Worm (Caenorhabditis elegans) whole organism, young adult: Measurements from ENCODE around the gene M04D8.4.

Experiments used
- Y53F4B.3 ChIP-seq: fragments of 200-800 bp; sonication (Bioruptor generic); IDR thresholded peaks from 2 replicates; pipeline ENCODE4 v1.3.6; 2022; ENCODE audit warnings: missing genetic modification reagents, missing genetic modification characterization, missing compliant biosample characterization
- Y56A3A.18 ChIP-seq: fragments of 200-800 bp; sonication (Bioruptor generic); IDR thresholded peaks from 2 replicates; pipeline ENCODE4 v1.3.6; 2022; ENCODE audit warnings: missing genetic modification reagents, missing genetic modification characterization, missing compliant biosample characterization
- Y79H2A.3 ChIP-seq: fragments of 200-800 bp; sonication (Bioruptor generic); conservative IDR thresholded peaks from 2 replicates; pipeline ENCODE4 v1.3.6; 2022; ENCODE audit warnings: missing genetic modification reagents, missing genetic modification characterization, missing compliant biosample characterization
- ceh-100 ChIP-seq: fragments of 200-800 bp; sonication (Bioruptor generic); IDR thresholded peaks from 2 replicates; pipeline ENCODE4 v1.3.6; 2022; ENCODE audit warnings: missing genetic modification reagents, missing genetic modification characterization, missing compliant biosample characterization
- lsl-1 ChIP-seq: fragments of 200-800 bp; sonication (Bioruptor generic); optimal IDR thresholded peaks from 2 replicates; lab custom pipeline; 2018; ENCODE audit warnings: mild to moderate bottlenecking, missing genetic modification characterization, moderate library complexity, missing compliant biosample characterization
- rpc-1 ChIP-seq, 2 experiments: fragments of 150-350 bp in 1 of 2; sonication (generic microtip) in 1 of 2; optimal IDR thresholded peaks; 2 replicates each; lab custom pipeline; 2014 to 2018; ENCODE audit warnings: missing biosample characterization in 1 of 2, missing genetic modification characterization in 1 of 2, missing genetic modification reagents in 1 of 2, missing genotype in 1 of 2
- unc-62 ChIP-seq: fragments of 150-350 bp; optimal IDR thresholded peaks from 2 replicates; lab custom pipeline; 2014; ENCODE audit warnings: missing biosample characterization, missing genetic modification reagents, missing genetic modification characterization

DNA sequence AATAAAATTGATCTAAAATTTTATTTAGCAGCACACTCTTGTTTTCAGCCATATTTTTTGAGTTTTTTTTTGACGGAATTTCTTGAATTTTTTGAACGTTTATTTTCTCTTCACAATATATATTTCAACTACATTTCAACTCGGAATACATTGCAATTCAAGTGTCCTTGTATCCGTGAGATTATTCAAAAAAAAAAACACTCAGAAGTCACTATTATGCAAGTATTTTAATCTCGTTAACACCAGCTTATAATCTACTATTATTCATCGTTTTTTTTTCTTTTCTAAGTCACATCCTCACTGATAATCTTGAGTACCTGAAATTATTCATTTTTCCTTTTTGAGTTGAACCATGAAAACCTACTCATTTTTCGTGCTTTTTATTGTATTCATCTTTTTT lies 7.0 kb downstream of the M04D8.4 start, which contains the start of gene ins-21:
- TF ChIP-seq unc-62 = no peak
- no peak for TF ChIP-seq Y56A3A.18 (GFP tag; lab: Robert Waterston, UW)
- TF ChIP-seq ceh-100 (GFP tag; lab: Robert Waterston, UW) = no peak
- TF ChIP-seq Y53F4B.3 (GFP tag; lab: Robert Waterston, UW) = no peak
- no peak for TF ChIP-seq lsl-1 (GFP tag; lab: Kevin White, UChicago)
- TF ChIP-seq Y79H2A.3 (GFP tag; lab: Robert Waterston, UW) = no peak
- TF ChIP-seq rpc-1 (optimal IDR thresholded peaks at IDR 0.05; lab: Kevin White, UChicago) = no peak
- no peak for TF ChIP-seq rpc-1 (tag; optimal IDR thresholded peaks at IDR 0.05; lab: Kevin White, UChicago)
